Worm (Caenorhabditis elegans) whole organism, young adult: Measurements from ENCODE around the gene Y57G11C.33.

Source experiments
- F23B12.7 ChIP-seq: sonication (generic microtip); optimal IDR thresholded peaks from 2 replicates; lab custom pipeline; 2017; ENCODE audit warnings: missing genetic modification characterization, mild to moderate bottlenecking, missing compliant biosample characterization, antibody characterized with exemption, moderate library complexity; ENCODE audit not compliant: insufficient read depth
- ama-1 ChIP-seq, 3 experiments: fragments of 150-350 bp in 1 of 3; sonication (generic microtip) in 2 of 3; optimal IDR thresholded peaks; 2 replicates each; lab custom pipeline; 2014 to 2018; ENCODE audit warnings: missing biosample characterization in 2 of 3, missing genetic modification characterization in 2 of 3, missing genetic modification reagents in 2 of 3
- aptf-3 ChIP-seq: fragments of 200-800 bp; sonication (Bioruptor generic); IDR thresholded peaks from 2 replicates; pipeline ENCODE4 v1.3.6; 2022; ENCODE audit warnings: missing genetic modification characterization, missing compliant biosample characterization
- athp-1 ChIP-seq: sonication (generic microtip); optimal IDR thresholded peaks from 2 replicates; lab custom pipeline; 2017; ENCODE audit warnings: mild to moderate bottlenecking, missing genetic modification characterization, missing compliant biosample characterization
- bed-2 ChIP-seq: fragments of 200-800 bp; sonication (Bioruptor generic); IDR thresholded peaks from 2 replicates; pipeline ENCODE4 v1.3.6; 2022; ENCODE audit warnings: missing genetic modification reagents, missing genetic modification characterization, missing compliant biosample characterization
- ceh-27 ChIP-seq: fragments of 200-800 bp; sonication (Bioruptor generic); optimal IDR thresholded peaks from 2 replicates; lab custom pipeline; 2018; ENCODE audit warnings: mild to moderate bottlenecking, missing genetic modification characterization, moderate library complexity, missing compliant biosample characterization
- dpff-1 ChIP-seq: sonication (generic microtip); optimal IDR thresholded peaks from 2 replicates; lab custom pipeline; 2017; ENCODE audit warnings: mild to moderate bottlenecking, missing genetic modification characterization, missing compliant biosample characterization
- him-1 ChIP-seq: sonication (generic microtip); optimal IDR thresholded peaks from 2 replicates; lab custom pipeline; 2016; ENCODE audit warnings: missing genotype, missing genetic modification reagents, missing genetic modification characterization, missing compliant biosample characterization
- hlh-12 ChIP-seq: sonication (generic microtip); optimal IDR thresholded peaks from 2 replicates; lab custom pipeline; 2016; ENCODE audit warnings: missing genetic modification characterization, missing compliant biosample characterization
- let-607 ChIP-seq, 2 experiments: fragments of 200-800 bp in 1 of 2; sonication (Bioruptor generic) in 1 of 2; sonication (generic microtip) in 1 of 2; optimal IDR thresholded peaks; 2 replicates each; lab custom pipeline; 2016 to 2018; ENCODE audit warnings: mild to moderate bottlenecking in 2 of 2, missing compliant biosample characterization in 2 of 2, missing genetic modification characterization in 2 of 2, moderate library complexity in 2 of 2, missing genotype in 1 of 2
- nhr-80 ChIP-seq: sonication (generic microtip); optimal IDR thresholded peaks from 2 replicates; lab custom pipeline; 2016; ENCODE audit warnings: missing genetic modification characterization, missing compliant biosample characterization
- pha-4 ChIP-seq: fragments of 150-350 bp; sonication (generic microtip); optimal IDR thresholded peaks from 2 replicates; lab custom pipeline; 2014; ENCODE audit warnings: missing biosample characterization, missing genetic modification reagents, missing genetic modification characterization
- snpc-4 ChIP-seq, 5 experiments: fragments of 150-350 bp in 1 of 5; sonication (generic microtip) in 4 of 5; optimal IDR thresholded peaks; 2 replicates each; lab custom pipeline; 2014 to 2018; ENCODE audit warnings: missing genetic modification characterization in 5 of 5, missing biosample characterization in 3 of 5, antibody characterized with exemption in 2 of 5, mild to moderate bottlenecking in 2 of 5, missing compliant biosample characterization in 2 of 5, missing genotype in 2 of 5, moderate library complexity in 2 of 5, missing genetic modification reagents in 1 of 5
- unc-130 ChIP-seq: sonication (generic microtip); optimal IDR thresholded peaks from 2 replicates; lab custom pipeline; 2016; ENCODE audit warnings: missing genetic modification reagents, missing genetic modification characterization, missing compliant biosample characterization

ce11 chrIV:14677095-14677633 is 20.3 kb downstream of the Y57G11C.33 start, which contains the start of gene Y57G11C.31:
- no peak for TF ChIP-seq snpc-4 (GFP tag; optimal IDR thresholded peaks at IDR 0.05; lab: Kevin White, UChicago)
- peak in 1 of 4 experiments; percentile 46 for TF ChIP-seq snpc-4 (tag; optimal IDR thresholded peaks at IDR 0.05; lab: Kevin White, UChicago)
- TF ChIP-seq hlh-12 (tag; lab: Kevin White, UChicago), result no peak
- TF ChIP-seq ama-1 (optimal IDR thresholded peaks at IDR 0.05; lab: Kevin White, UChicago), result no peak
- TF ChIP-seq ama-1 (GFP tag; optimal IDR thresholded peaks at IDR 0.05; lab: Kevin White, UChicago), result no peak
- no peak for TF ChIP-seq ceh-27
- TF ChIP-seq F23B12.7 (tag; lab: Kevin White, UChicago), result no peak
- TF ChIP-seq him-1 (tag; lab: Kevin White, UChicago), result no peak
- TF ChIP-seq nhr-80, result no peak
- no peak for TF ChIP-seq dpff-1 (tag; lab: Kevin White, UChicago)
- no peak for TF ChIP-seq pha-4 (tag; lab: Kevin White, UChicago)
- TF ChIP-seq bed-2 (GFP tag; lab: Robert Waterston, UW), result no peak
- no peak for TF ChIP-seq aptf-3
- no peak for TF ChIP-seq unc-130 (GFP tag; lab: Kevin White, UChicago)
- TF ChIP-seq athp-1 (tag; lab: Kevin White, UChicago), result no peak
- no peak for TF ChIP-seq let-607 (tag; optimal IDR thresholded peaks at IDR 0.05; lab: Kevin White, UChicago)
